Worm (Caenorhabditis elegans) whole organism, midembryonic: ENCODE results near the gene M04D8.5.

Experiments used
- T22C8.4 ChIP-seq: fragments of 200-800 bp; sonication (Bioruptor generic); IDR thresholded peaks from 2 replicates; pipeline ENCODE4 v1.3.6; 2022; ENCODE audit warnings: missing genetic modification characterization, missing compliant biosample characterization
- cog-1 ChIP-seq: sonication (generic microtip); optimal IDR thresholded peaks from 2 replicates; lab custom pipeline; 2016; ENCODE audit warnings: missing genetic modification characterization, missing compliant biosample characterization
- flt-1 ChIP-seq: fragments of 200-800 bp; sonication (Bioruptor generic); IDR thresholded peaks from 2 replicates; pipeline ENCODE4 v1.3.6; 2022; ENCODE audit warnings: missing genetic modification characterization, missing compliant biosample characterization
- klf-2 ChIP-seq: fragments of 200-800 bp; sonication (Bioruptor generic); conservative IDR thresholded peaks from 2 replicates; pipeline ENCODE4 v1.3.6; 2022; ENCODE audit warnings: missing genetic modification reagents, missing genetic modification characterization, missing compliant biosample characterization
- med-1 ChIP-seq: sonication (generic microtip); optimal IDR thresholded peaks from 2 replicates; lab custom pipeline; 2017; ENCODE audit warnings: missing genetic modification characterization, mild to moderate bottlenecking, missing compliant biosample characterization, antibody characterized with exemption, missing genetic modification reagents; ENCODE audit not compliant: insufficient read depth
- ref-1 ChIP-seq: fragments of 200-800 bp; sonication (Bioruptor generic); conservative IDR thresholded peaks from 2 replicates; pipeline ENCODE4 v1.3.6; 2022; ENCODE audit warnings: missing genetic modification reagents, missing genetic modification characterization, missing compliant biosample characterization
- tab-1 ChIP-seq: fragments of 200-800 bp; sonication (Bioruptor generic); IDR thresholded peaks from 2 replicates; pipeline ENCODE4 v1.3.6; 2022; ENCODE audit warnings: missing genetic modification characterization, missing compliant biosample characterization
- ztf-23 ChIP-seq: fragments of 200-800 bp; sonication (Bioruptor generic); IDR thresholded peaks from 2 replicates; pipeline ENCODE4 v1.3.6; 2022; ENCODE audit warnings: missing genetic modification reagents, missing genetic modification characterization, missing compliant biosample characterization
- ztf-29 ChIP-seq: fragments of 200-800 bp; sonication (Bioruptor generic); IDR thresholded peaks from 2 replicates; pipeline ENCODE4 v1.3.6; 2022; ENCODE audit warnings: missing genetic modification reagents, missing genetic modification characterization, missing compliant biosample characterization

M04D8.5 gene

ce11 chrIII:9984604-9985003, 48.5 kb downstream of the M04D8.5 start:
- no peak for TF ChIP-seq tab-1 (GFP tag; lab: Robert Waterston, UW)
- no peak for TF ChIP-seq cog-1 (tag; lab: Kevin White, UChicago)
- no peak for TF ChIP-seq ref-1 (GFP tag; lab: Robert Waterston, UW)
- TF ChIP-seq klf-2 (GFP tag; lab: Robert Waterston, UW): no peak
- no peak for TF ChIP-seq ztf-23
- TF ChIP-seq flt-1 (GFP tag; lab: Robert Waterston, UW): no peak
- no peak for TF ChIP-seq T22C8.4 (GFP tag; lab: Robert Waterston, UW)
- TF ChIP-seq ztf-29 (GFP tag; lab: Robert Waterston, UW): no peak
- no peak for TF ChIP-seq med-1 (GFP tag; lab: Kevin White, UChicago)
